Worm (Caenorhabditis elegans): ENCODE measurements around the gene F56B3.6.

Gene F56B3.6

DNA sequence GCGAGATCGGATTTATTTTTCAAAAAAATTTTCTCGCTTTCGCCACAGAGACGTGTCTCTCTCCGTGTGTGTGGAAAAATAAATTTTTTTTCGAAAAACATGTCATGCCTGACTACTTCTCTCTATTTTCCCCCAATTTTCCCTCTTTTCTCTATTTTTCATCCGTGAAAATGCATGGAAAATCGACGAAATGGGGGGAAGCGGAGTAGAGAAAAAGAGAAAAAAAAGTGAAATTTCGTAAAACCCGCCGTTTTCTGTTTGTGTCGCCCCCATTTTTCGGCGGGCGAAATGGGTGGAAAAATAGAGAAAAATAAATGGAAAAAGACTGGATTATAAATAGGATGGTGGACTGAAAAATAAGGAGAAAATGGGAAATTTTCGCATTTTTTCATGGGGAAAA is 45.7 kb downstream of the F56B3.6 start:
- TF ChIP-seq nfya-1 (tag; optimal IDR thresholded peaks at IDR 0.05) (peak; percentile 15), C08G9.2 (tag; optimal IDR thresholded peaks at IDR 0.05) (no peak), C38D4.7 (GFP tag; optimal IDR thresholded peaks at IDR 0.05) (no peak), ceh-9 (tag; optimal IDR thresholded peaks at IDR 0.05) (no peak), hlh-15 (tag; optimal IDR thresholded peaks at IDR 0.05) (no peak), ztf-16 (tag; optimal IDR thresholded peaks at IDR 0.05) (no peak)
